Worm (Caenorhabditis elegans) whole organism, young adult: Measurements from ENCODE around the gene gcy-33.

ENCODE experiments used
- F52B5.7 ChIP-seq: sonication (generic microtip); optimal IDR thresholded peaks from 2 replicates; lab custom pipeline; 2016; ENCODE audit warnings: mild to moderate bottlenecking, missing genetic modification characterization, missing compliant biosample characterization
- K12H6.12 ChIP-seq: fragments of 200-800 bp; sonication (Bioruptor generic); optimal IDR thresholded peaks from 2 replicates; lab custom pipeline; 2018; ENCODE audit warnings: mild to moderate bottlenecking, missing genetic modification characterization, missing compliant biosample characterization
- die-1 ChIP-seq: sonication (generic microtip); optimal IDR thresholded peaks from 2 replicates; lab custom pipeline; 2016; ENCODE audit warnings: missing genotype, mild to moderate bottlenecking, missing genetic modification characterization, missing compliant biosample characterization
- egl-18 ChIP-seq: fragments of 200-800 bp; sonication (Bioruptor generic); IDR thresholded peaks from 2 replicates; pipeline ENCODE4 v1.3.6; 2022; ENCODE audit warnings: missing genetic modification reagents, missing genetic modification characterization, missing compliant biosample characterization
- lsl-1 ChIP-seq: fragments of 200-800 bp; sonication (Bioruptor generic); optimal IDR thresholded peaks from 2 replicates; lab custom pipeline; 2018; ENCODE audit warnings: mild to moderate bottlenecking, missing genetic modification characterization, moderate library complexity, missing compliant biosample characterization
- nfya-1 ChIP-seq: sonication (generic microtip); optimal IDR thresholded peaks from 2 replicates; lab custom pipeline; 2017; ENCODE audit warnings: antibody characterized with exemption, missing compliant biosample characterization, missing genetic modification characterization, borderline replicate concordance; ENCODE audit not compliant: insufficient read depth
- unc-62 ChIP-seq: fragments of 150-350 bp; optimal IDR thresholded peaks from 2 replicates; lab custom pipeline; 2014; ENCODE audit warnings: missing biosample characterization, missing genetic modification reagents, missing genetic modification characterization

DNA sequence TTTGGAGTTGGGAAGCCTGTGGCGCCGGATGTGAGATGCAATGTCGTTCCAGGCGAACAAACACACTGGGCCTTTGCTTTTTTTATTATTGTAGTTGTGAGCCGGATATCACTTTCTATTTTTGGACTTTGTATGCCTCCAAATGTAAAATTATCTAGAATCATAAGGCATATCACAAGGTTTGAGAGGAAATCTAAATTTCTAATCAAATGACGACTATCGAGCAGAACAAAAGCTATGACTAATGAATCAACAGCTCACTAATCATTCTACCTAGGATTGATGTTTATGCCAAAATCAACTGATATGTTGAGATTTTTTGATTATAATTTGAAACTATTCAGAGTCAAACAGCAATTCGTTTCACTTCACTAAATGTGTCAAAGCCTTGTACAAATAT lies 36.3 kb upstream of the gcy-33 start:
- TF ChIP-seq egl-18 (no peak), unc-62 (GFP tag; lab: Kevin White, UChicago) (no peak), lsl-1 (GFP tag; lab: Kevin White, UChicago) (no peak), F52B5.7 (tag; lab: Kevin White, UChicago) (no peak), nfya-1 (tag; lab: Kevin White, UChicago) (no peak), die-1 (tag; lab: Kevin White, UChicago) (no peak), K12H6.12 (tag; lab: Kevin White, UChicago) (no peak)
